Worm (Caenorhabditis elegans): ENCODE measurements around the gene ZC53.2.
A peak's percentile ranks its signal among the peaks of the same experiment; 100 is the strongest.

The ZC53.2 gene

ce11 chrX:1964411-1964810 lies 40.4 kb upstream of the ZC53.2 start:
- TF ChIP-seq set-16 (GFP tag; IDR thresholded peaks at IDR 0.05) (peak; percentile 74), zag-1 (tag; optimal IDR thresholded peaks at IDR 0.05) (no peak), unc-62 (GFP tag; optimal IDR thresholded peaks at IDR 0.05 in 1 of 2) (peak in 1 of 2 experiments; percentile 19), unc-62 (tag; optimal IDR thresholded peaks at IDR 0.05) (no peak), sdz-12 (GFP tag; optimal IDR thresholded peaks at IDR 0.05) (no peak), aha-1 (tag) (peak; percentile 28)

- TF ChIP-seq lin-15B (tag; optimal IDR thresholded peaks at IDR 0.05) (no peak), T20F7.1 (GFP tag; optimal IDR thresholded peaks at IDR 0.05) (no peak)
Observed at ce11 chrX:1962273-1962672, 38.2 kb upstream of the ZC53.2 start, which contains the start of gene F52D2.7. Gene F52D2.7, plus strand, starts transcription at chrX:1962573.

DNA sequence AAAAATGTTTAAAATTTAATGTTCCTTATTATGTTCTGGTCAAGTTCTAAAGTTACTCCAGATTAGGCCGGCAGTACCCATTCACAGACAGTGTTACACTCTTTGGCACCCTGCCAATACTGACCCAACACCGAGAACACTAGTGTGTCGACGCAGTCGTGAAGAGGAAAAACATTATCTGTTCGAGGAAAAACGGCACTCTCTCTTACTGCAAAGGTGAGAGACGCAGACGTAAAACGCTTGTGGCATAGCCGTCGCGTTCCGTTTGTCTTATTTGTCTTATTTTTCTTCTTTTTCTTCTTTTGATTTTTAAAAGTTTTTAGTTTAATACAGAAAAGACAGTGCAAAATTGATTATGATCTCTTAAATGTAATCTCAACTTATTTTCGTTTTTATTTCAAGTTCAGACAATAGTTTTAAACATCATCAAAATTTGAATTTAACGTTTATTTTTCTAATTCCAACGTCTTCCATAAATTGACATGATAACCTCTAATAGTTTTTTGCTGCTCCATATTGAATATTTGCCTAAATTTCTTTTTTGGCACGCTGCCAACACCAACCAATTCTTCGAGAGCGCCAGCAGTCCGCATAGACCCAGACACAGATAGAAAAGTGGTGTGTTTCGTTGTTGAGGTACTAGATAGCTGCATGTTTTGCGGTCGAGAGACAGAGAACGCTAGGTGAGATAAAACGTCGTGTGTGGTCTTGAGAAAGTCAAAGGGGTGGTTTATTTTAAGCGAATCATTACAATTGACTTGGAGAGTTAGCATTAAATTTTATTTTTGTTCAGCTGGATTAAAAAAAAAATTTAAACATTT lies 37.1 kb upstream of the ZC53.2 start:
- TF ChIP-seq egl-27 (tag; optimal IDR thresholded peaks at IDR 0.05) (no peak), dve-1 (tag; optimal IDR thresholded peaks at IDR 0.05; ENCODE audit: insufficient read depth) (no peak), spr-3 (GFP tag; optimal IDR thresholded peaks at IDR 0.05) (no peak), zfp-2 (tag; optimal IDR thresholded peaks at IDR 0.05) (no peak), F10B5.3 (tag; optimal IDR thresholded peaks at IDR 0.05) (no peak), duxl-1 (tag; optimal IDR thresholded peaks at IDR 0.05; ENCODE audit: poor library complexity) (peak; percentile 87), nhr-111 (GFP tag; optimal IDR thresholded peaks at IDR 0.05) (no peak), ama-1 (optimal IDR thresholded peaks at IDR 0.05) (no peak), rbr-2 (tag; optimal IDR thresholded peaks at IDR 0.05) (no peak), gei-8 (GFP tag; optimal IDR thresholded peaks at IDR 0.05) (no peak), unc-130 (GFP tag; optimal IDR thresholded peaks at IDR 0.05) (no peak), zip-2 (tag; optimal IDR thresholded peaks at IDR 0.05) (no peak), nhr-77 (tag; optimal IDR thresholded peaks at IDR 0.05) (no peak), madf-9 (GFP tag; conservative IDR thresholded peaks at IDR 0.05) (no peak), R02D3.7 (tag; optimal IDR thresholded peaks at IDR 0.05) (no peak), hif-1 (tag; optimal IDR thresholded peaks at IDR 0.05) (no peak), unc-62 (GFP tag; optimal IDR thresholded peaks at IDR 0.05 in 1 of 2) (peak in 1 of 2 experiments; percentile 97), unc-62 (tag; optimal IDR thresholded peaks at IDR 0.05) (no peak), skn-1 (tag; optimal IDR thresholded peaks at IDR 0.05) (no peak), snpc-4 (tag; optimal IDR thresholded peaks at IDR 0.05) (no peak), fos-1 (tag; optimal IDR thresholded peaks at IDR 0.05) (no peak), zfp-3 (GFP tag; conservative IDR thresholded peaks at IDR 0.05) (no peak), ZK546.5 (tag; optimal IDR thresholded peaks at IDR 0.05) (no peak), nhr-102 (tag; optimal IDR thresholded peaks at IDR 0.05) (no peak), ceh-82 (tag; optimal IDR thresholded peaks at IDR 0.05) (no peak), tra-1 (GFP tag; IDR thresholded peaks at IDR 0.05) (peak; percentile 91), ztf-7 (tag; optimal IDR thresholded peaks at IDR 0.05) (no peak), nhr-11 (tag; optimal IDR thresholded peaks at IDR 0.05) (peak; percentile 29), ceh-28 (tag; optimal IDR thresholded peaks at IDR 0.05) (no peak), daf-16 (GFP tag; optimal IDR thresholded peaks at IDR 0.05) (no peak), daf-16 (tag; optimal IDR thresholded peaks at IDR 0.05) (peak; percentile 50), hlh-30 (tag; optimal IDR thresholded peaks at IDR 0.05; ENCODE audit: insufficient read depth) (no peak), jun-1 (tag; optimal IDR thresholded peaks at IDR 0.05) (no peak), F37D6.2 (tag; optimal IDR thresholded peaks at IDR 0.05) (no peak), T20F7.1 (GFP tag; optimal IDR thresholded peaks at IDR 0.05) (no peak), ZK337.2 (GFP tag; IDR thresholded peaks at IDR 0.05) (no peak), sdz-12 (GFP tag; optimal IDR thresholded peaks at IDR 0.05) (no peak), egl-43 (GFP tag; IDR thresholded peaks at IDR 0.05) (no peak), dmd-6 (GFP tag; IDR thresholded peaks at IDR 0.05) (peak; percentile 24; the same call in 1 of the 2 replicates), nhr-10 (tag; optimal IDR thresholded peaks at IDR 0.05) (no peak), mes-2 (tag; optimal IDR thresholded peaks at IDR 0.05; ENCODE audit: poor library complexity, severe bottlenecking) (peak; percentile 49), spr-1 (tag; optimal IDR thresholded peaks at IDR 0.05) (no peak), mep-1 (tag; optimal IDR thresholded peaks at IDR 0.05) (no peak)
